Fruit fly (Drosophila melanogaster): ENCODE measurements around the gene CAH7.

DNA sequence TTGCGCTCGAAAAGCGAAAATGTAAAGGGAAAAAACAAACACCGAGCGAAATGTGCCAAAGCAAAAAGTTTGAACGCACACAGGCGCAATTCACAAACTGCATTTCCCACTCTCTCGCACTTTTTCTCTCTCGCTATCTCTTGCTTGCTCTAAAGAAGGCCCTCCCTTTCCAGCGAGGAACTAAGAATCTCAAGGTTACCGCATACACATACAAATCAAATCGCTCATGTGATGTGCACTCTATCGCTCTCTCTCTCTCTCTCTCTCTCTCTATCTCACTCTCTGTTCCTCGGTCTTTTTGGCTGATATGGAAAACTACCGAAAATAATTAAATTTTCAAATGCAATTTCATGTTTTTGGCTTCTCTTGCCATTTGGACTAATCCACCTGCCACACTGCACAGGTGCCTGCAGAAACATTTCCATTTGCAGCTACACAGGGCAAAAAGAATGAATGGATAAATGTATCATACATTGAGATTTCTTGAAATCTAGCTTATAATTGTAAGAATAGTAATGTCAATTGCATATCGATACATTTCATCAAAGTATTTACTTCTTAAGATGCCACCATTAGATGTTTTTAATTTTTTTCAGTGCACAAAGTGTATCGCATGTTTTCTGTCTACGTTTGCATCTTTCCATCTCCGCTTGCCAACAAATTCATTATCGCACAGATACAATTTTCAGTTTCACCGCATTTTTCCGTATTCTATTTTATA, 32.6 kb upstream of the CAH7 start:
- TF ChIP-seq kay (GFP tag; ENCODE audit: borderline replicate concordance) (no peak), CG1620 (GFP tag; optimal IDR thresholded peaks at IDR 0.05) (peak; percentile 85), CG11617 (GFP tag; optimal IDR thresholded peaks at IDR 0.05) (peak; percentile 97), cnc (optimal IDR thresholded peaks at IDR 0.05) (peak in 1 of 2 experiments; percentile 64)
